Fruit fly (Drosophila melanogaster) whole organism, embryonic: ENCODE data around the gene CG33331.

Source experiments
- Adf1 ChIP-seq: fragments of 200-800 bp; sonication (Bioruptor generic); IDR thresholded peaks from 2 replicates; pipeline ENCODE4 v1.3.6; 2022; ENCODE audit warnings: missing biosample characterization, missing genetic modification characterization
- Blimp-1 ChIP-seq: fragments of 200-800 bp; sonication (Bioruptor generic); optimal IDR thresholded peaks from 3 replicates; lab custom pipeline; 2018; ENCODE audit warnings: missing biosample characterization, missing genetic modification characterization, mild to moderate bottlenecking, moderate library complexity, missing genetic modification reagents
- CG1024 ChIP-seq: fragments of 200-800 bp; sonication (Bioruptor generic); IDR thresholded peaks from 2 replicates; pipeline ENCODE4 v1.3.6; 2022; ENCODE audit warnings: missing biosample characterization, missing genetic modification characterization
- CG10366 ChIP-seq: fragments of 200-800 bp; sonication (Bioruptor generic); IDR thresholded peaks from 2 replicates; pipeline ENCODE4 v1.3.6; 2022; ENCODE audit warnings: missing biosample characterization, missing genetic modification characterization
- CG11085 ChIP-seq: fragments of 200-800 bp; sonication (Bioruptor generic); IDR thresholded peaks from 2 replicates; pipeline ENCODE4 v1.3.6; 2022; ENCODE audit warnings: missing biosample characterization, missing genetic modification characterization
- CG11696 ChIP-seq: fragments of 200-800 bp; sonication (Bioruptor generic); IDR thresholded peaks from 2 replicates; pipeline ENCODE4 v1.3.6; 2022; ENCODE audit warnings: missing biosample characterization, missing genetic modification characterization
- CG11723 ChIP-seq: fragments of 200-800 bp; sonication (Bioruptor generic); optimal IDR thresholded peaks from 2 replicates; lab custom pipeline; 2017; ENCODE audit warnings: missing biosample characterization, mild to moderate bottlenecking, missing genetic modification characterization
- CG12391 ChIP-seq: fragments of 200-800 bp; sonication (Bioruptor generic); optimal IDR thresholded peaks from 3 replicates; lab custom pipeline; 2018; ENCODE audit warnings: missing biosample characterization, mild to moderate bottlenecking, missing genetic modification characterization, moderate library complexity
- CG13287 ChIP-seq: fragments of 200-800 bp; sonication (Bioruptor generic); IDR thresholded peaks from 2 replicates; pipeline ENCODE4 v1.3.6; 2022; ENCODE audit warnings: missing biosample characterization, missing genetic modification characterization; ENCODE audit not compliant: partially characterized antibody
- CG14667 ChIP-seq: fragments of 200-800 bp; sonication (Bioruptor generic); IDR thresholded peaks from 2 replicates; pipeline ENCODE4 v1.3.6; 2022; ENCODE audit warnings: missing biosample characterization, missing genetic modification characterization
- CG14710 ChIP-seq: fragments of 200-800 bp; sonication (Bioruptor generic); optimal IDR thresholded peaks from 3 replicates; lab custom pipeline; 2019; ENCODE audit warnings: missing biosample characterization, mild to moderate bottlenecking, missing genetic modification characterization, moderate library complexity
- CG14860 ChIP-seq: fragments of 200-800 bp; sonication (Bioruptor generic); IDR thresholded peaks from 3 replicates; pipeline ENCODE4 v1.3.6; 2022; ENCODE audit warnings: missing biosample characterization, missing genetic modification characterization; ENCODE audit not compliant: partially characterized antibody
- CG1602 ChIP-seq: fragments of 200-800 bp; sonication (Bioruptor generic); optimal IDR thresholded peaks from 3 replicates; lab custom pipeline; 2016; ENCODE audit warnings: missing biosample characterization, missing genetic modification characterization
- CG1647 ChIP-seq: fragments of 200-800 bp; sonication (Bioruptor generic); optimal IDR thresholded peaks from 3 replicates; lab custom pipeline; 2016; ENCODE audit warnings: missing biosample characterization, missing genetic modification characterization
- CG30403 ChIP-seq: fragments of 200-800 bp; sonication (Bioruptor generic); optimal IDR thresholded peaks from 3 replicates; lab custom pipeline; 2016; ENCODE audit warnings: missing biosample characterization, missing genetic modification characterization
- CG30431 ChIP-seq: fragments of 200-800 bp; sonication (Bioruptor generic); optimal IDR thresholded peaks from 2 replicates; lab custom pipeline; 2017; ENCODE audit warnings: missing biosample characterization, missing genetic modification characterization
- CG33557 ChIP-seq: fragments of 200-800 bp; sonication (Bioruptor generic); optimal IDR thresholded peaks from 2 replicates; lab custom pipeline; 2019; ENCODE audit warnings: missing biosample characterization, mild to moderate bottlenecking, missing genetic modification characterization, moderate library complexity
- CG3726 ChIP-seq: fragments of 200-800 bp; sonication (Bioruptor generic); IDR thresholded peaks from 3 replicates; pipeline ENCODE4, ENCODE4 v1.3.6; 2022; ENCODE audit warnings: missing biosample characterization, missing genetic modification characterization
- CG3838 ChIP-seq: fragments of 200-800 bp; sonication (Bioruptor generic); optimal IDR thresholded peaks from 3 replicates; lab custom pipeline; 2016; ENCODE audit warnings: missing biosample characterization, missing genetic modification characterization
- CG6254 ChIP-seq: fragments of 200-800 bp; sonication (Bioruptor generic); optimal IDR thresholded peaks from 3 replicates; lab custom pipeline; 2017; ENCODE audit warnings: mild to moderate bottlenecking, missing biosample characterization, missing genetic modification reagents, missing genetic modification characterization
- CG6654 ChIP-seq: fragments of 200-800 bp; sonication (Bioruptor generic); optimal IDR thresholded peaks from 2 replicates; lab custom pipeline; 2017; ENCODE audit warnings: missing biosample characterization, mild to moderate bottlenecking, missing genetic modification characterization
- CG7357 ChIP-seq: fragments of 200-800 bp; sonication (Bioruptor generic); IDR thresholded peaks from 3 replicates; pipeline ENCODE4 v1.3.6; 2022; ENCODE audit warnings: missing biosample characterization, missing genetic modification characterization
- CG9727 ChIP-seq: fragments of 200-800 bp; sonication (Bioruptor generic); optimal IDR thresholded peaks from 3 replicates; lab custom pipeline; 2017; ENCODE audit warnings: missing biosample characterization, mild to moderate bottlenecking, missing genetic modification characterization
- CG9876 ChIP-seq: fragments of 200-800 bp; sonication (Bioruptor generic); optimal IDR thresholded peaks from 2 replicates; lab custom pipeline; 2016; ENCODE audit warnings: missing biosample characterization, missing genetic modification characterization
- CoRest ChIP-seq: fragments of 200-800 bp; sonication (Bioruptor generic); optimal IDR thresholded peaks from 3 replicates; lab custom pipeline; 2018; ENCODE audit warnings: missing biosample characterization, mild to moderate bottlenecking, missing genetic modification characterization, moderate library complexity
- Eip74EF ChIP-seq, 2 experiments: fragments of 200-800 bp in 1 of 2; fragments of >200 bp in 1 of 2; sonication (Bioruptor generic) in 1 of 2; optimal IDR thresholded peaks; 2 replicates each; lab custom pipeline; 2017 to 2019; ENCODE audit warnings: missing biosample characterization in 2 of 2, missing genetic modification characterization in 2 of 2, mild to moderate bottlenecking in 1 of 2, moderate library complexity in 1 of 2
- HLH54F ChIP-seq: fragments of 200-800 bp; sonication (Bioruptor generic); optimal IDR thresholded peaks from 3 replicates; lab custom pipeline; 2016; ENCODE audit warnings: missing biosample characterization, missing genetic modification characterization
- Myb ChIP-seq: fragments of 200-800 bp; sonication (Bioruptor generic); optimal IDR thresholded peaks from 2 replicates; lab custom pipeline; 2016; ENCODE audit warnings: missing biosample characterization, missing genetic modification characterization
- NC2α ChIP-seq: fragments of 200-800 bp; sonication (Bioruptor generic); optimal IDR thresholded peaks from 2 replicates; lab custom pipeline; 2016; ENCODE audit warnings: missing biosample characterization, missing genetic modification characterization
- NFAT ChIP-seq: fragments of 200-800 bp; sonication (Bioruptor generic); IDR thresholded peaks from 2 replicates; pipeline ENCODE4 v1.3.6; 2022; ENCODE audit warnings: missing biosample characterization, missing genetic modification characterization
- Tbp ChIP-seq: fragments of >200 bp; optimal IDR thresholded peaks from 2 replicates; lab custom pipeline; 2018; ENCODE audit warnings: missing biosample characterization, missing genetic modification characterization
- al ChIP-seq: fragments of 200-800 bp; sonication (Bioruptor generic); IDR thresholded peaks from 2 replicates; pipeline ENCODE4 v1.3.6; 2022; ENCODE audit warnings: missing biosample characterization, missing genetic modification characterization
- aop ChIP-seq: fragments of 200-800 bp; sonication (Bioruptor generic); IDR thresholded peaks from 2 replicates; pipeline ENCODE4 v1.3.6; 2022; ENCODE audit warnings: missing biosample characterization, missing genetic modification characterization
- ase ChIP-seq: fragments of 200-800 bp; sonication (Bioruptor generic); IDR thresholded peaks from 3 replicates; pipeline ENCODE4 v1.3.6; 2022; ENCODE audit warnings: missing biosample characterization, missing genetic modification characterization
- ato ChIP-seq: fragments of 200-800 bp; sonication (Bioruptor generic); IDR thresholded peaks from 2 replicates; pipeline ENCODE4 v1.3.6; 2022; ENCODE audit warnings: missing biosample characterization, missing genetic modification characterization; ENCODE audit not compliant: partially characterized antibody
- br ChIP-seq: fragments of >200 bp; optimal IDR thresholded peaks from 2 replicates; lab custom pipeline; 2017
- cad ChIP-seq: fragments of >200 bp; optimal IDR thresholded peaks from 2 replicates; lab custom pipeline; 2017; ENCODE audit warnings: missing biosample characterization, missing genetic modification characterization
- dmrt11E ChIP-seq: fragments of 200-800 bp; sonication (Bioruptor generic); optimal IDR thresholded peaks from 3 replicates; lab custom pipeline; 2018; ENCODE audit warnings: missing biosample characterization, mild to moderate bottlenecking, missing genetic modification characterization, moderate library complexity
- eyg ChIP-seq: fragments of 200-800 bp; sonication (Bioruptor generic); optimal IDR thresholded peaks from 3 replicates; lab custom pipeline; 2016; ENCODE audit warnings: missing biosample characterization, missing genetic modification characterization
- fru ChIP-seq: fragments of >200 bp; optimal IDR thresholded peaks from 2 replicates; lab custom pipeline; 2017
- gcm2 ChIP-seq: fragments of 200-800 bp; sonication (Bioruptor generic); optimal IDR thresholded peaks from 2 replicates; lab custom pipeline; 2016; ENCODE audit warnings: missing biosample characterization, missing genetic modification characterization
- gem ChIP-seq: fragments of 200-800 bp; sonication (Bioruptor generic); optimal IDR thresholded peaks from 2 replicates; lab custom pipeline; 2019; ENCODE audit warnings: missing biosample characterization, mild to moderate bottlenecking, missing genetic modification characterization, moderate library complexity
- gro ChIP-seq: fragments of 200-800 bp; sonication (Bioruptor generic); optimal IDR thresholded peaks from 2 replicates; lab custom pipeline; 2016; ENCODE audit warnings: missing biosample characterization, missing genetic modification characterization
- gt ChIP-seq: fragments of 200-800 bp; sonication (Bioruptor generic); IDR thresholded peaks from 2 replicates; pipeline ENCODE4 v1.3.6; 2022; ENCODE audit warnings: missing biosample characterization, missing genetic modification characterization
- lab ChIP-seq: fragments of 200-800 bp; sonication (Bioruptor generic); optimal IDR thresholded peaks from 3 replicates; lab custom pipeline; 2017; ENCODE audit warnings: missing biosample characterization, missing genetic modification characterization, mild to moderate bottlenecking, moderate library complexity, missing genetic modification reagents
- lilli ChIP-seq: fragments of 200-800 bp; sonication (Bioruptor generic); optimal IDR thresholded peaks from 3 replicates; lab custom pipeline; 2016; ENCODE audit warnings: missing biosample characterization, missing genetic modification characterization
- nerfin-2 ChIP-seq: fragments of 200-800 bp; sonication (Bioruptor generic); IDR thresholded peaks from 2 replicates; pipeline ENCODE4 v1.3.6; 2022; ENCODE audit warnings: missing biosample characterization, missing genetic modification characterization; ENCODE audit not compliant: partially characterized antibody
- nmo ChIP-seq: fragments of 200-800 bp; sonication (Bioruptor generic); optimal IDR thresholded peaks from 2 replicates; lab custom pipeline; 2018; ENCODE audit warnings: missing biosample characterization, mild to moderate bottlenecking, missing genetic modification characterization, moderate library complexity
- pnt ChIP-seq: fragments of 200-800 bp; sonication (Bioruptor generic); optimal IDR thresholded peaks from 3 replicates; lab custom pipeline; 2016; ENCODE audit warnings: missing biosample characterization, missing genetic modification characterization
- sob ChIP-seq: fragments of 200-800 bp; sonication (Bioruptor generic); IDR thresholded peaks from 2 replicates; pipeline ENCODE4 v1.3.6; 2022; ENCODE audit warnings: missing biosample characterization, missing genetic modification characterization
- stc ChIP-seq: fragments of 200-800 bp; sonication (Bioruptor generic); IDR thresholded peaks from 2 replicates; pipeline ENCODE4 v1.3.6; 2022; ENCODE audit warnings: missing biosample characterization, missing genetic modification characterization
- trem ChIP-seq: fragments of 200-800 bp; optimal IDR thresholded peaks from 3 replicates; lab custom pipeline; 2019; ENCODE audit warnings: missing biosample characterization, mild to moderate bottlenecking, missing genetic modification characterization, moderate library complexity

Gene CG33331

DNA sequence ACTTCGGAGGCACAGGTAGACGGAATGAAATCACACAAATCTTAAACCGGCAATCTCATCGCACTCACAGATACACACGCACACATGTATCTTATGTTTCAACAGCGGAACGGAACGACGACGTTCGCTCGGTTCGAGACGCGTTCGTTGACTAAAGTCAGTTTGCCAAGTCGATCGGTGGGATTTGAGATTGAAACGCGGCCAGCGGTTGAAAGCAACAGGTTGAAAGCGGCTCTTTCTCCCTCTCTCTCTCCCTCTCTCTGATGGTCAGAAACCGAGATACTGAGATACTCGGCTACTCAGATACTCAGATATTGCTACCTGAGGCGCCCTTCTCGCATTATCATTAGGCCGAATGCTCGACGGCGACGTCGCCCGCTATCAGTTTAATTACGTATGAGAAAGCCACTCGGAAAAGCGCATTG, 32.5 kb upstream of the CG33331 start (continued):
- TF ChIP-seq CG11723 (GFP tag; lab: Kevin White, UChicago) (peak; percentile 53), Myb (peak; percentile 20), CG14710 (no peak), CG7357 (GFP tag; lab: Robert Waterston, UW) (no peak), al (no peak), gem (tag; lab: Kevin White, UChicago) (no peak), CG13287 (GFP tag; lab: Robert Waterston, UW) (peak; percentile 32; the same call in 1 of the 2 replicates), CG11696 (no peak), CG1024 (GFP tag; lab: Robert Waterston, UW) (no peak), CG11085 (GFP tag; lab: Robert Waterston, UW) (no peak), NFAT (GFP tag; lab: Robert Waterston, UW) (peak; percentile 56; the same call in 1 of the 2 replicates), HLH54F (GFP tag; lab: Kevin White, UChicago) (no peak), br (lab: Kevin White, UChicago) (no peak), aop (GFP tag; lab: Robert Waterston, UW) (no peak), CG6254 (GFP tag; lab: Kevin White, UChicago) (peak; percentile 51), CG3838 (GFP tag; lab: Kevin White, UChicago) (no peak), ase (no peak), lab (GFP tag; lab: Kevin White, UChicago) (peak; percentile 87), stc (GFP tag; lab: Robert Waterston, UW) (peak; percentile 24; the same call in 1 of the 2 replicates), nerfin-2 (GFP tag; lab: Robert Waterston, UW) (no peak), CG33557 (peak; percentile 25), CoRest (no peak), eyg (GFP tag; lab: Kevin White, UChicago) (no peak), gt (GFP tag; lab: Robert Waterston, UW) (no peak), ato (GFP tag; lab: Robert Waterston, UW) (no peak), CG9727 (GFP tag; lab: Kevin White, UChicago) (peak; percentile 37), pnt (GFP tag; lab: Kevin White, UChicago) (no peak), CG9876 (GFP tag; lab: Kevin White, UChicago) (no peak), trem (tag; lab: Kevin White, UChicago) (peak; percentile 13), gro (GFP tag; lab: Kevin White, UChicago) (no peak), Blimp-1 (GFP tag; lab: Kevin White, UChicago) (peak; percentile 30), CG14860 (GFP tag; lab: Robert Waterston, UW) (no peak), Tbp (GFP tag; lab: Kevin White, UChicago) (no peak), sob (GFP tag; lab: Robert Waterston, UW) (peak; percentile 71; the same call in 1 of the 2 replicates), NC2α (no peak), nmo (GFP tag; lab: Kevin White, UChicago) (no peak), fru (lab: Kevin White, UChicago) (no peak), Eip74EF (GFP tag; optimal IDR thresholded peaks at IDR 0.05; lab: Kevin White, UChicago) (no peak), cad (GFP tag; lab: Kevin White, UChicago) (no peak), gcm2 (peak; percentile 2), Adf1 (GFP tag; lab: Robert Waterston, UW) (peak; percentile 69; the same call in 1 of the 2 replicates), CG14667 (GFP tag; lab: Robert Waterston, UW) (no peak), dmrt11E (tag; lab: Kevin White, UChicago) (no peak), CG12391 (tag; lab: Kevin White, UChicago) (peak; percentile 33), CG10366 (GFP tag; lab: Robert Waterston, UW) (no peak), CG1647 (GFP tag; lab: Kevin White, UChicago) (no peak), lilli (GFP tag; lab: Kevin White, UChicago) (peak; percentile 19), CG3726 (GFP tag; lab: Robert Waterston, UW) (no peak), CG1602 (no peak), CG30403 (no peak), CG30431 (GFP tag; lab: Kevin White, UChicago) (no peak), CG6654 (GFP tag; lab: Kevin White, UChicago) (no peak)
